Worm (Caenorhabditis elegans) whole organism, late embryonic: ENCODE measurements around the gene R05F9.11.

Experiments
- C08G9.2 ChIP-seq: sonication (generic microtip); optimal IDR thresholded peaks from 2 replicates; lab custom pipeline; 2016; ENCODE audit warnings: mild to moderate bottlenecking, missing genetic modification characterization, moderate library complexity, missing compliant biosample characterization
- C38D4.7 ChIP-seq: fragments of 200-800 bp; sonication (Bioruptor generic); optimal IDR thresholded peaks from 2 replicates; lab custom pipeline; 2018; ENCODE audit warnings: mild to moderate bottlenecking, missing genetic modification characterization, moderate library complexity, missing compliant biosample characterization
- F13H6.1 ChIP-seq: sonication (generic microtip); optimal IDR thresholded peaks from 2 replicates; lab custom pipeline; 2016; ENCODE audit warnings: missing genetic modification characterization, missing compliant biosample characterization
- K02D7.2 ChIP-seq: sonication (generic microtip); optimal IDR thresholded peaks from 2 replicates; lab custom pipeline; 2017; ENCODE audit warnings: mild to moderate bottlenecking, missing genetic modification characterization, missing compliant biosample characterization
- T23F11.4 ChIP-seq: fragments of 200-800 bp; sonication (Bioruptor generic); optimal IDR thresholded peaks from 2 replicates; lab custom pipeline; 2018; ENCODE audit warnings: mild to moderate bottlenecking, missing genetic modification characterization, missing compliant biosample characterization
- Y22D7AL.16 ChIP-seq: sonication (generic microtip); optimal IDR thresholded peaks from 2 replicates; lab custom pipeline; 2016; ENCODE audit warnings: missing genetic modification characterization, missing compliant biosample characterization
- ama-1 ChIP-seq: fragments of 150-350 bp; optimal IDR thresholded peaks from 2 replicates; lab custom pipeline; 2014
- ceh-14 ChIP-seq: sonication (generic microtip); optimal IDR thresholded peaks from 2 replicates; lab custom pipeline; 2016; ENCODE audit warnings: missing genotype, missing genetic modification characterization, missing compliant biosample characterization
- ceh-18 ChIP-seq: sonication (generic microtip); optimal IDR thresholded peaks from 2 replicates; lab custom pipeline; 2016; ENCODE audit warnings: missing genetic modification characterization, missing compliant biosample characterization
- ceh-19 ChIP-seq: fragments of 200-800 bp; sonication (Bioruptor generic); optimal IDR thresholded peaks from 2 replicates; lab custom pipeline; 2018; ENCODE audit warnings: mild to moderate bottlenecking, missing genetic modification characterization, missing compliant biosample characterization
- ceh-24 ChIP-seq: sonication (generic microtip); optimal IDR thresholded peaks from 2 replicates; lab custom pipeline; 2016; ENCODE audit warnings: mild to moderate bottlenecking, missing genetic modification characterization, missing compliant biosample characterization
- ceh-30 ChIP-seq: fragments of 150-350 bp; optimal IDR thresholded peaks from 2 replicates; lab custom pipeline; 2014; ENCODE audit warnings: missing biosample characterization, missing genetic modification characterization
- ceh-34 ChIP-seq: sonication (generic microtip); optimal IDR thresholded peaks from 2 replicates; lab custom pipeline; 2016; ENCODE audit warnings: mild to moderate bottlenecking, missing genetic modification characterization, missing compliant biosample characterization
- ceh-48 ChIP-seq: sonication (generic microtip); optimal IDR thresholded peaks from 2 replicates; lab custom pipeline; 2016; ENCODE audit warnings: missing genetic modification characterization, inconsistent platforms, missing compliant biosample characterization
- ceh-6 ChIP-seq: fragments of 200-800 bp; sonication (Bioruptor generic); optimal IDR thresholded peaks from 2 replicates; lab custom pipeline; 2018; ENCODE audit warnings: mild to moderate bottlenecking, missing genetic modification characterization, missing compliant biosample characterization
- ceh-9 ChIP-seq: sonication (generic microtip); optimal IDR thresholded peaks from 2 replicates; lab custom pipeline; 2016; ENCODE audit warnings: mild to moderate bottlenecking, missing genetic modification characterization, inconsistent platforms, missing compliant biosample characterization
- che-1 ChIP-seq: sonication (generic microtip); optimal IDR thresholded peaks from 2 replicates; lab custom pipeline; 2016; ENCODE audit warnings: mild to moderate bottlenecking, missing genetic modification characterization, missing compliant biosample characterization
- dve-1 ChIP-seq: sonication (generic microtip); optimal IDR thresholded peaks from 2 replicates; lab custom pipeline; 2017; ENCODE audit warnings: antibody characterized with exemption, mild to moderate bottlenecking, missing genetic modification characterization, missing compliant biosample characterization
- elt-2 ChIP-seq: sonication (generic microtip); optimal IDR thresholded peaks from 2 replicates; lab custom pipeline; 2016; ENCODE audit warnings: missing genetic modification reagents, missing genetic modification characterization, missing compliant biosample characterization
- elt-4 ChIP-seq: sonication (generic microtip); optimal IDR thresholded peaks from 2 replicates; lab custom pipeline; 2016; ENCODE audit warnings: missing genetic modification characterization, missing compliant biosample characterization
- ets-4 ChIP-seq: sonication (generic microtip); optimal IDR thresholded peaks from 2 replicates; lab custom pipeline; 2016; ENCODE audit warnings: missing genetic modification characterization, missing compliant biosample characterization
- eyg-1 ChIP-seq: sonication (generic microtip); optimal IDR thresholded peaks from 2 replicates; lab custom pipeline; 2016; ENCODE audit warnings: missing genotype, missing genetic modification characterization, missing compliant biosample characterization
- fax-1 ChIP-seq: sonication (generic microtip); optimal IDR thresholded peaks from 2 replicates; lab custom pipeline; 2016; ENCODE audit warnings: missing genotype, missing genetic modification characterization, missing compliant biosample characterization
- fkh-6 ChIP-seq: sonication (generic microtip); optimal IDR thresholded peaks from 2 replicates; lab custom pipeline; 2016; ENCODE audit warnings: missing genetic modification characterization, missing compliant biosample characterization
- hlh-13 ChIP-seq: fragments of 200-800 bp; sonication (Bioruptor generic); optimal IDR thresholded peaks from 2 replicates; lab custom pipeline; 2018; ENCODE audit warnings: mild to moderate bottlenecking, missing genetic modification characterization, missing compliant biosample characterization
- hlh-30 ChIP-seq: sonication (generic microtip); optimal IDR thresholded peaks from 2 replicates; lab custom pipeline; 2017; ENCODE audit warnings: antibody characterized with exemption, missing genetic modification characterization, missing compliant biosample characterization; ENCODE audit not compliant: insufficient read depth
- hlh-6 ChIP-seq: sonication (generic microtip); optimal IDR thresholded peaks from 2 replicates; lab custom pipeline; 2016; ENCODE audit warnings: missing genotype, missing genetic modification characterization, missing compliant biosample characterization
- hlh-8 ChIP-seq: sonication (generic microtip); optimal IDR thresholded peaks from 2 replicates; lab custom pipeline; 2016; ENCODE audit warnings: missing genotype, missing genetic modification characterization, missing compliant biosample characterization
- lim-6 ChIP-seq: sonication (generic microtip); optimal IDR thresholded peaks from 2 replicates; lab custom pipeline; 2016; ENCODE audit warnings: missing genetic modification characterization, missing compliant biosample characterization
- lin-11 ChIP-seq: fragments of 200-800 bp; sonication (Bioruptor generic); optimal IDR thresholded peaks from 2 replicates; lab custom pipeline; 2018; ENCODE audit warnings: mild to moderate bottlenecking, missing genetic modification characterization, missing compliant biosample characterization
- nfya-1 ChIP-seq: sonication (generic microtip); optimal IDR thresholded peaks from 2 replicates; lab custom pipeline; 2017; ENCODE audit warnings: missing genetic modification characterization, mild to moderate bottlenecking, missing compliant biosample characterization, antibody characterized with exemption, moderate library complexity
- nhr-11 ChIP-seq: fragments of 150-350 bp; optimal IDR thresholded peaks from 2 replicates; lab custom pipeline; 2014; ENCODE audit warnings: missing biosample characterization, missing genetic modification characterization
- nhr-232 ChIP-seq: sonication (generic microtip); optimal IDR thresholded peaks from 2 replicates; lab custom pipeline; 2016; ENCODE audit warnings: missing genetic modification characterization, missing compliant biosample characterization
- npax-4 ChIP-seq: sonication (generic microtip); optimal IDR thresholded peaks from 2 replicates; lab custom pipeline; 2016; ENCODE audit warnings: missing genetic modification characterization, missing compliant biosample characterization
- odd-2 ChIP-seq: sonication (generic microtip); optimal IDR thresholded peaks from 2 replicates; lab custom pipeline; 2017; ENCODE audit warnings: antibody characterized with exemption, mild to moderate bottlenecking, missing genetic modification characterization, missing compliant biosample characterization
- pag-3 ChIP-seq: sonication (generic microtip); optimal IDR thresholded peaks from 2 replicates; lab custom pipeline; 2016; ENCODE audit warnings: missing compliant biosample characterization, missing genetic modification characterization, borderline replicate concordance
- pha-2 ChIP-seq: sonication (generic microtip); optimal IDR thresholded peaks from 2 replicates; lab custom pipeline; 2017; ENCODE audit warnings: mild to moderate bottlenecking, missing genetic modification characterization, missing compliant biosample characterization
- pha-4 ChIP-seq: fragments of 150-350 bp; optimal IDR thresholded peaks from 2 replicates; lab custom pipeline; 2018; ENCODE audit warnings: missing biosample characterization, missing genetic modification reagents, missing genetic modification characterization
- pqm-1 ChIP-seq: sonication (generic microtip); optimal IDR thresholded peaks from 2 replicates; lab custom pipeline; 2016; ENCODE audit warnings: missing genetic modification characterization, missing compliant biosample characterization
- pros-1 ChIP-seq: fragments of 150-350 bp; optimal IDR thresholded peaks from 2 replicates; lab custom pipeline; 2014; ENCODE audit warnings: missing biosample characterization, missing genetic modification reagents, missing genetic modification characterization
- ref-2 ChIP-seq: sonication (generic microtip); optimal IDR thresholded peaks from 2 replicates; lab custom pipeline; 2016; ENCODE audit warnings: missing genetic modification characterization, missing compliant biosample characterization
- rnt-1 ChIP-seq: sonication (generic microtip); optimal IDR thresholded peaks from 2 replicates; lab custom pipeline; 2016; ENCODE audit warnings: missing genetic modification characterization, missing compliant biosample characterization
- sdc-2 ChIP-seq: sonication (generic microtip); optimal IDR thresholded peaks from 2 replicates; lab custom pipeline; 2016; ENCODE audit warnings: missing genotype, missing genetic modification characterization, missing compliant biosample characterization
- sox-2 ChIP-seq: fragments of 200-800 bp; sonication (Bioruptor generic); IDR thresholded peaks from 2 replicates; pipeline ENCODE4 v1.3.6; 2022; ENCODE audit warnings: missing genetic modification reagents, missing genetic modification characterization, missing compliant biosample characterization
- sox-4 ChIP-seq: sonication (generic microtip); optimal IDR thresholded peaks from 2 replicates; lab custom pipeline; 2017; ENCODE audit warnings: mild to moderate bottlenecking, missing genetic modification characterization, inconsistent platforms, missing compliant biosample characterization
- syd-9 ChIP-seq: sonication (generic microtip); optimal IDR thresholded peaks from 2 replicates; lab custom pipeline; 2016; ENCODE audit warnings: mild to moderate bottlenecking, missing genetic modification characterization, moderate library complexity, missing compliant biosample characterization
- tbx-2 ChIP-seq: sonication (generic microtip); optimal IDR thresholded peaks from 2 replicates; lab custom pipeline; 2016; ENCODE audit warnings: missing genetic modification characterization, missing compliant biosample characterization
- tbx-7 ChIP-seq: sonication (generic microtip); optimal IDR thresholded peaks from 2 replicates; lab custom pipeline; 2016; ENCODE audit warnings: missing genotype, missing genetic modification characterization, missing compliant biosample characterization
- ttx-3 ChIP-seq: sonication (generic microtip); optimal IDR thresholded peaks from 2 replicates; lab custom pipeline; 2016; ENCODE audit warnings: missing genetic modification reagents, missing genetic modification characterization, missing compliant biosample characterization
- unc-42 ChIP-seq: sonication (generic microtip); optimal IDR thresholded peaks from 2 replicates; lab custom pipeline; 2016; ENCODE audit warnings: missing genotype, missing genetic modification characterization, missing compliant biosample characterization
- unc-86 ChIP-seq: sonication (generic microtip); optimal IDR thresholded peaks from 2 replicates; lab custom pipeline; 2016; ENCODE audit warnings: missing genetic modification characterization, missing compliant biosample characterization
- ztf-16 ChIP-seq: sonication (generic microtip); optimal IDR thresholded peaks from 2 replicates; lab custom pipeline; 2017; ENCODE audit warnings: missing genetic modification characterization, missing compliant biosample characterization

Gene R05F9.11

DNA sequence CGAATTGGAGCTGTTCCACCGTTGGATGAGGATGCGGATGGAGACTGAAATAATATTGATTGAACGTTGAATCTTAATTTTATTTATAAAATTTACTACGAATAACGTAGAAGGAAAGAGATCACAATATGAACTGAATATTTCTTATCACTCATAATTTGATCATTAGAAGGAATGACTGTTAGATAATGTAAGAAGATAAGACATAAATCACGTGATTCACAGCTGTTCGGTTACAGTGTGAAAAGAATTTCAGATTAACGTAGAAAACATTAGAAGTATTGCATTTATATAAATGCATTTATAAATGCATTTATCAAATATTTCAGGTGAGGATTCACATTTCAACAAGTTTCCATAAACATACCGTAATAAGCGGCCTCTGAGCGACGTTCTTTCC, 28.8 kb upstream of the R05F9.11 start:
- TF ChIP-seq syd-9 (tag; lab: Kevin White, UChicago) (no peak), elt-2 (tag; lab: Kevin White, UChicago) (peak; percentile 70), hlh-30 (peak; percentile 16)

ce11 chrII:4942397-4942796, 28.4 kb upstream of the R05F9.11 start:
- TF ChIP-seq nhr-11 (tag; lab: Kevin White, UChicago) (no peak), fax-1 (tag; lab: Kevin White, UChicago) (peak; percentile 16), ama-1 (lab: Kevin White, UChicago) (peak; percentile 23), ceh-30 (no peak), nhr-232 (peak; percentile 56), unc-42 (tag; lab: Kevin White, UChicago) (no peak), ets-4 (tag; lab: Kevin White, UChicago) (no peak), ref-2 (tag; lab: Kevin White, UChicago) (peak; percentile 73), T23F11.4 (GFP tag; lab: Kevin White, UChicago) (peak; percentile 82), ttx-3 (peak; percentile 40), sox-2 (GFP tag; lab: Robert Waterston, UW) (peak; percentile 63), rnt-1 (tag; lab: Kevin White, UChicago) (peak; percentile 12), hlh-8 (no peak), lim-6 (tag; lab: Kevin White, UChicago) (no peak), hlh-6 (tag; lab: Kevin White, UChicago) (peak; percentile 90), odd-2 (tag; lab: Kevin White, UChicago) (no peak), ceh-24 (tag; lab: Kevin White, UChicago) (no peak), lin-11 (tag; lab: Kevin White, UChicago) (peak; percentile 58), pha-2 (tag; lab: Kevin White, UChicago) (peak; percentile 74), C38D4.7 (peak; percentile 76), pag-3 (tag; lab: Kevin White, UChicago) (no peak), che-1 (tag; lab: Kevin White, UChicago) (peak; percentile 73), sox-4 (tag; lab: Kevin White, UChicago) (peak; percentile 43), elt-4 (tag; lab: Kevin White, UChicago) (no peak), ceh-14 (tag; lab: Kevin White, UChicago) (no peak), elt-2 (tag; lab: Kevin White, UChicago) (peak; percentile 87), ceh-19 (GFP tag; lab: Kevin White, UChicago) (peak; percentile 72), F13H6.1 (peak; percentile 49), eyg-1 (no peak), dve-1 (tag; lab: Kevin White, UChicago) (peak; percentile 49), ztf-16 (peak; percentile 68), pqm-1 (tag; lab: Kevin White, UChicago) (no peak), K02D7.2 (peak; percentile 23), Y22D7AL.16 (tag; lab: Kevin White, UChicago) (peak; percentile 67), fkh-6 (tag; lab: Kevin White, UChicago) (peak; percentile 69), tbx-2 (peak; percentile 81), pros-1 (tag; lab: Kevin White, UChicago) (no peak), unc-86 (tag; lab: Kevin White, UChicago) (peak; percentile 43), nfya-1 (peak; percentile 57), ceh-18 (tag; lab: Kevin White, UChicago) (peak; percentile 64), ceh-34 (tag; lab: Kevin White, UChicago) (peak; percentile 49), ceh-9 (tag; lab: Kevin White, UChicago) (no peak), ceh-48 (peak; percentile 2), hlh-13 (peak; percentile 24), ceh-6 (GFP tag; lab: Kevin White, UChicago) (peak; percentile 80), sdc-2 (tag; lab: Kevin White, UChicago) (peak; percentile 67), pha-4 (tag; lab: Kevin White, UChicago) (no peak), tbx-7 (no peak), C08G9.2 (peak; percentile 43), npax-4 (tag; lab: Kevin White, UChicago) (no peak)
